Worm (Caenorhabditis elegans): ENCODE data around the gene F54D8.6.

DNA sequence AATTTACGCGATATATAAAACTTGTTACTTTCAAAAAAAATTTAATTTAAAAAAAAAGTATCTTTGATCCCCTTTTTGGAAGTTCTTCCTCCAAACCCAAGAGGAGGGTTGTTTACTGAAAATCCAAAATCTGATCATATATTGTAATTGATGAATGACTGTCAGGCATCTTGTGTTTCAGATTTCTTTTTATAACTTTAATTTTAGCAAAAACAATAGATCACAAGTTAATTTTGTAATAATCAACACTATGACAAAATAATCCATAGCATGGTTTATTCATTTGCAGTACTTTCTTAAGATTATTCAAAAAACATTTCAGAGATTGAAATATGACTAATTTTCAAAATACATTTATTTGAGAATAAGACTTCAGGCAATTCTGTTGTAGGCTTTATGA is 10.4 kb upstream of the F54D8.6 start:
- no peak for TF ChIP-seq let-607 (tag; optimal IDR thresholded peaks at IDR 0.05)
- TF ChIP-seq lin-40 (tag; optimal IDR thresholded peaks at IDR 0.05), result no peak
- no peak for TF ChIP-seq ama-1 (optimal IDR thresholded peaks at IDR 0.05)
- no peak for TF ChIP-seq ama-1 (GFP tag; optimal IDR thresholded peaks at IDR 0.05)
- no peak for TF ChIP-seq dpl-1 (GFP tag; optimal IDR thresholded peaks at IDR 0.05)
